Fruit fly (Drosophila melanogaster) whole organism, adult: ENCODE data around the gene dob.

Experiments used
- Clk ChIP-seq: fragments of 200-800 bp; sonication (Bioruptor generic); optimal IDR thresholded peaks from 2 replicates; lab custom pipeline; 2017; ENCODE audit warnings: missing biosample characterization, missing genetic modification characterization
- Crg-1 ChIP-seq: fragments of 200-800 bp; sonication (Bioruptor generic); optimal IDR thresholded peaks from 2 replicates; lab custom pipeline; 2016; ENCODE audit warnings: missing biosample characterization, missing genetic modification characterization
- bab1 ChIP-seq: fragments of 200-800 bp; sonication (Bioruptor generic); optimal IDR thresholded peaks from 3 replicates; lab custom pipeline; 2019; ENCODE audit warnings: missing biosample characterization, mild to moderate bottlenecking, missing genetic modification characterization, moderate library complexity

dm6 chrX:15080780-15081402, 14.1 kb downstream of the dob start, which contains the start of gene CG33177:
- TF ChIP-seq Clk, result no peak
- TF ChIP-seq bab1 (GFP tag; lab: Kevin White, UChicago), result peak; percentile 62
- TF ChIP-seq Crg-1 (GFP tag; lab: Kevin White, UChicago), result no peak
